Fruit fly (Drosophila melanogaster) whole organism, prepupa: ENCODE measurements around the gene ea.

Source experiments
- CG3032 ChIP-seq: fragments of 200-800 bp; optimal IDR thresholded peaks from 2 replicates; lab custom pipeline; 2019; ENCODE audit warnings: missing biosample characterization, mild to moderate bottlenecking, missing genetic modification characterization, moderate library complexity
- CG3919 ChIP-seq: fragments of 200-800 bp; sonication (Bioruptor generic); optimal IDR thresholded peaks from 3 replicates; lab custom pipeline; 2016; ENCODE audit warnings: missing biosample characterization, missing genetic modification characterization
- CG7368 ChIP-seq: fragments of 200-800 bp; sonication (Bioruptor generic); optimal IDR thresholded peaks from 3 replicates; lab custom pipeline; 2016; ENCODE audit warnings: missing biosample characterization, missing genetic modification characterization
- Sox14 ChIP-seq: fragments of 200-800 bp; sonication (Bioruptor generic); optimal IDR thresholded peaks from 3 replicates; lab custom pipeline; 2016; ENCODE audit warnings: missing biosample characterization, missing genetic modification characterization
- esn ChIP-seq: fragments of 200-800 bp; sonication (Bioruptor generic); optimal IDR thresholded peaks from 2 replicates; lab custom pipeline; 2016; ENCODE audit warnings: missing biosample characterization, mild to moderate bottlenecking, missing genetic modification characterization, moderate library complexity
- fd59A ChIP-seq: fragments of 200-800 bp; sonication (Bioruptor generic); optimal IDR thresholded peaks from 2 replicates; lab custom pipeline; 2017; ENCODE audit warnings: missing biosample characterization, mild to moderate bottlenecking, missing genetic modification characterization, missing genetic modification reagents
- pdm3 ChIP-seq: fragments of 200-800 bp; sonication (Bioruptor generic); optimal IDR thresholded peaks from 3 replicates; lab custom pipeline; 2016; ENCODE audit warnings: missing biosample characterization, missing genetic modification characterization

- TF ChIP-seq CG3032 (tag; lab: Kevin White, UChicago) (no peak), Sox14 (GFP tag; lab: Kevin White, UChicago) (no peak), CG7368 (GFP tag; lab: Kevin White, UChicago) (no peak), fd59A (GFP tag; lab: Kevin White, UChicago) (no peak), esn (GFP tag; lab: Kevin White, UChicago) (peak; percentile 2), CG3919 (GFP tag; lab: Kevin White, UChicago) (no peak), pdm3 (no peak)
These were observed 11.7 kb downstream of the ea start, which contains the start of gene SerRS-m for dm6 chr3R:15340052-15340732.
